Worm (Caenorhabditis elegans): ENCODE data around the gene T07A5.7.

The T07A5.7 gene

ce11 chrIII:10311016-10311415 lies at the start of gene T07A5.7:
T07A5.7 (minus strand) TSS chrIII:10311116.
- TF ChIP-seq nhr-6 (tag; optimal IDR thresholded peaks at IDR 0.05) (no peak), unc-39 (tag; optimal IDR thresholded peaks at IDR 0.05) (no peak), nhr-25 (tag; optimal IDR thresholded peaks at IDR 0.05) (no peak), sma-3 (GFP tag; optimal IDR thresholded peaks at IDR 0.05) (no peak), blmp-1 (tag; optimal IDR thresholded peaks at IDR 0.05; ENCODE audit: insufficient read depth) (no peak), C34F6.9 (tag; optimal IDR thresholded peaks at IDR 0.05) (no peak), ceh-16 (tag; optimal IDR thresholded peaks at IDR 0.05) (no peak), elt-1 (tag; optimal IDR thresholded peaks at IDR 0.05) (no peak), mbf-1 (tag; optimal IDR thresholded peaks at IDR 0.05) (no peak), unc-55 (GFP tag; optimal IDR thresholded peaks at IDR 0.05) (no peak)

ce11 chrIII:10359916-10360315 lies 49.0 kb upstream of the T07A5.7 start:
- TF ChIP-seq nhr-23 (tag; optimal IDR thresholded peaks at IDR 0.05) (no peak), lin-39 (tag; optimal IDR thresholded peaks at IDR 0.05) (no peak), nhr-237 (tag; optimal IDR thresholded peaks at IDR 0.05) (no peak), sem-4 (tag; optimal IDR thresholded peaks at IDR 0.05) (no peak), mab-5 (tag; optimal IDR thresholded peaks at IDR 0.05) (no peak), blmp-1 (tag; optimal IDR thresholded peaks at IDR 0.05; ENCODE audit: insufficient read depth) (no peak), aly-2 (tag; optimal IDR thresholded peaks at IDR 0.05) (no peak), Y55F3AM.14 (GFP tag; optimal IDR thresholded peaks at IDR 0.05) (no peak), nhr-25 (tag; optimal IDR thresholded peaks at IDR 0.05) (no peak), nhr-10 (tag; optimal IDR thresholded peaks at IDR 0.05) (no peak), ztf-4 (tag; optimal IDR thresholded peaks at IDR 0.05) (no peak), nhr-12 (tag; optimal IDR thresholded peaks at IDR 0.05) (no peak)

ce11 chrIII:10358751-10359150 lies 47.8 kb upstream of the T07A5.7 start:
- TF ChIP-seq zag-1 (tag; optimal IDR thresholded peaks at IDR 0.05) (no peak), ceh-82 (tag; optimal IDR thresholded peaks at IDR 0.05) (no peak), nhr-77 (tag; optimal IDR thresholded peaks at IDR 0.05) (no peak), crh-2 (tag; optimal IDR thresholded peaks at IDR 0.05) (peak; percentile 6), C34F6.9 (tag; optimal IDR thresholded peaks at IDR 0.05) (peak; percentile 31)

ce11 chrIII:10357598-10358186 lies 46.8 kb upstream of the T07A5.7 start, which contains the start of gene umps-1:
umps-1 (minus strand) TSS chrIII:10357648.
- TF ChIP-seq ztf-11 (tag; optimal IDR thresholded peaks at IDR 0.05) (no peak), fos-1 (tag; optimal IDR thresholded peaks at IDR 0.05) (peak; percentile 50), lin-13 (GFP tag; optimal IDR thresholded peaks at IDR 0.05) (peak; percentile 72), alr-1 (tag; optimal IDR thresholded peaks at IDR 0.05) (no peak), ztf-1 (GFP tag; conservative IDR thresholded peaks at IDR 0.05) (no peak), nhr-237 (tag; optimal IDR thresholded peaks at IDR 0.05) (no peak), nhr-23 (tag; optimal IDR thresholded peaks at IDR 0.05) (no peak), egl-27 (tag; optimal IDR thresholded peaks at IDR 0.05) (no peak), sma-9 (GFP tag; optimal IDR thresholded peaks at IDR 0.05) (peak; percentile 69), sma-9 (tag; optimal IDR thresholded peaks at IDR 0.05) (no peak), peb-1 (tag; optimal IDR thresholded peaks at IDR 0.05) (no peak), nhr-6 (tag; optimal IDR thresholded peaks at IDR 0.05) (peak; percentile 50), lsy-2 (tag; optimal IDR thresholded peaks at IDR 0.05) (peak; percentile 93 to 99), unc-62 (GFP tag; optimal IDR thresholded peaks at IDR 0.05) (no peak), mab-5 (tag; optimal IDR thresholded peaks at IDR 0.05) (peak; percentile 34), sem-4 (tag; optimal IDR thresholded peaks at IDR 0.05) (peak; percentile 74), F13H6.1 (tag; optimal IDR thresholded peaks at IDR 0.05) (peak; percentile 37), unc-55 (GFP tag; optimal IDR thresholded peaks at IDR 0.05) (peak; percentile 82), crh-2 (tag; optimal IDR thresholded peaks at IDR 0.05) (peak; percentile 85), R02D3.7 (tag; optimal IDR thresholded peaks at IDR 0.05) (no peak), nhr-21 (tag; optimal IDR thresholded peaks at IDR 0.05) (peak; percentile 71), lin-11 (tag; optimal IDR thresholded peaks at IDR 0.05) (no peak), snpc-4 (tag; optimal IDR thresholded peaks at IDR 0.05) (peak; percentile 74), elt-3 (tag; optimal IDR thresholded peaks at IDR 0.05) (no peak), C34F6.9 (tag; optimal IDR thresholded peaks at IDR 0.05) (peak; percentile 72), sma-3 (GFP tag; optimal IDR thresholded peaks at IDR 0.05) (peak; percentile 80), zag-1 (tag; optimal IDR thresholded peaks at IDR 0.05) (no peak), dmd-4 (tag; optimal IDR thresholded peaks at IDR 0.05) (no peak), nhr-129 (tag; optimal IDR thresholded peaks at IDR 0.05) (peak; percentile 63), ceh-82 (tag; optimal IDR thresholded peaks at IDR 0.05) (no peak), gmeb-1 (tag; optimal IDR thresholded peaks at IDR 0.05) (peak; percentile 98)

Measured in whole organism, L2 larva.